Worm (Caenorhabditis elegans) whole organism, L3 larva: Measurements from ENCODE around the gene T16G12.10.
"Not testable (repeated sequence)": the region's sequence is repeated elsewhere in the genome, so short reads cannot be mapped to it uniquely, and the experiment has no call there.

Source experiments
- R02D3.7 ChIP-seq: fragments of 150-350 bp; optimal IDR thresholded peaks from 2 replicates; lab custom pipeline; 2014; ENCODE audit warnings: missing biosample characterization, missing genetic modification characterization
- egl-27 ChIP-seq: sonication (generic microtip); optimal IDR thresholded peaks from 4 replicates; lab custom pipeline; 2017; ENCODE audit warnings: missing biosample characterization, missing genetic modification reagents, missing genetic modification characterization
- elt-3 ChIP-seq, 3 experiments: fragments of 150-350 bp in 1 of 3; sonication (generic microtip) in 2 of 3; optimal IDR thresholded peaks; 2 replicates in 2 of 3; 4 replicates in 1 of 3; lab custom pipeline; 2014 to 2017; ENCODE audit warnings: missing biosample characterization in 3 of 3, missing genetic modification characterization in 3 of 3
- lin-15B ChIP-seq: fragments of 150-350 bp; optimal IDR thresholded peaks from 2 replicates; lab custom pipeline; 2014; ENCODE audit warnings: missing biosample characterization, missing genetic modification characterization
- nhr-11 ChIP-seq: fragments of 150-350 bp; optimal IDR thresholded peaks from 2 replicates; lab custom pipeline; 2014; ENCODE audit warnings: missing biosample characterization, missing genetic modification characterization
- nhr-12 ChIP-seq: fragments of 150-350 bp; optimal IDR thresholded peaks from 2 replicates; lab custom pipeline; 2014; ENCODE audit warnings: missing biosample characterization, missing genetic modification characterization
- nhr-25 ChIP-seq: sonication (generic microtip); optimal IDR thresholded peaks from 2 replicates; lab custom pipeline; 2017; ENCODE audit warnings: missing biosample characterization, missing genetic modification characterization
- nhr-28 ChIP-seq: fragments of 150-350 bp; optimal IDR thresholded peaks from 2 replicates; lab custom pipeline; 2014; ENCODE audit warnings: missing biosample characterization, missing genetic modification characterization
- nhr-76 ChIP-seq: fragments of 150-350 bp; sonication (generic microtip); optimal IDR thresholded peaks from 5 replicates; lab custom pipeline; 2014; ENCODE audit warnings: missing biosample characterization, missing genetic modification characterization
- unc-39 ChIP-seq: sonication (generic microtip); optimal IDR thresholded peaks from 4 replicates; lab custom pipeline; 2017; ENCODE audit warnings: missing biosample characterization, missing genetic modification characterization
- zag-1 ChIP-seq: fragments of 150-350 bp; optimal IDR thresholded peaks from 2 replicates; lab custom pipeline; 2014; ENCODE audit warnings: missing biosample characterization, missing genetic modification characterization

- not testable (repeated sequence) for TF ChIP-seq nhr-28 (tag; lab: Kevin White, UChicago); nhr-12; nhr-25 (tag; lab: Kevin White, UChicago); R02D3.7 (tag; lab: Kevin White, UChicago); lin-15B (tag; lab: Kevin White, UChicago); nhr-11 (tag; lab: Kevin White, UChicago); elt-3 (tag; optimal IDR thresholded peaks at IDR 0.05; lab: Kevin White, UChicago); unc-39 (tag; lab: Kevin White, UChicago); zag-1 (tag; lab: Kevin White, UChicago); nhr-76 (tag; lab: Kevin White, UChicago); egl-27 (tag; lab: Kevin White, UChicago)
These were observed 2.6 kb downstream of the T16G12.10 start, which contains the start of gene T16G12.12 for ce11 chrIII:10053312-10053711.
